Worm (Caenorhabditis elegans): ENCODE results near the gene fbxb-75.

The fbxb-75 gene

ce11 chrIV:4449439-4449838, 8.5 kb upstream of the fbxb-75 start, which contains the start of gene R08C7.12:
TSS of gene R08C7.12 (plus strand) at chrIV:4449739.
- TF ChIP-seq flt-1 (GFP tag; IDR thresholded peaks at IDR 0.05) (no peak), ama-1 (optimal IDR thresholded peaks at IDR 0.05) (no peak), ceh-13 (GFP tag; optimal IDR thresholded peaks at IDR 0.05) (no peak), hnd-1 (tag; optimal IDR thresholded peaks at IDR 0.05) (no peak), scrt-1 (GFP tag; IDR thresholded peaks at IDR 0.05) (no peak), sea-1 (GFP tag; conservative IDR thresholded peaks at IDR 0.05) (no peak), hmbx-1 (tag; optimal IDR thresholded peaks at IDR 0.05) (no peak), ceh-36 (tag; optimal IDR thresholded peaks at IDR 0.05) (no peak), hmg-4 (GFP tag; optimal IDR thresholded peaks at IDR 0.05) (no peak), F13C5.2 (tag; optimal IDR thresholded peaks at IDR 0.05) (no peak), tbx-11 (GFP tag; IDR thresholded peaks at IDR 0.05) (no peak), ets-7 (tag; optimal IDR thresholded peaks at IDR 0.05) (no peak), aly-1 (tag; optimal IDR thresholded peaks at IDR 0.05) (no peak), B0310.2 (tag; optimal IDR thresholded peaks at IDR 0.05) (no peak), tbx-37 (GFP tag; conservative IDR thresholded peaks at IDR 0.05) (no peak), tra-4 (tag; optimal IDR thresholded peaks at IDR 0.05) (no peak), pes-1 (GFP tag; IDR thresholded peaks at IDR 0.05) (no peak)

ce11 chrIV:4448343-4448742, 7.4 kb upstream of the fbxb-75 start:
- TF ChIP-seq ceh-36 (tag; optimal IDR thresholded peaks at IDR 0.05) (no peak), tbx-11 (GFP tag; IDR thresholded peaks at IDR 0.05) (no peak), hmbx-1 (tag; optimal IDR thresholded peaks at IDR 0.05) (no peak), tra-4 (tag; optimal IDR thresholded peaks at IDR 0.05) (no peak), tbx-37 (GFP tag; conservative IDR thresholded peaks at IDR 0.05) (no peak), F13C5.2 (tag; optimal IDR thresholded peaks at IDR 0.05) (no peak), ama-1 (optimal IDR thresholded peaks at IDR 0.05) (no peak), ets-7 (tag; optimal IDR thresholded peaks at IDR 0.05) (no peak), aly-1 (tag; optimal IDR thresholded peaks at IDR 0.05) (no peak), sea-1 (GFP tag; conservative IDR thresholded peaks at IDR 0.05) (no peak), ceh-13 (GFP tag; optimal IDR thresholded peaks at IDR 0.05) (no peak), hmg-4 (GFP tag; optimal IDR thresholded peaks at IDR 0.05) (no peak)

- TF ChIP-seq tbx-37 (GFP tag; conservative IDR thresholded peaks at IDR 0.05) (no peak), hmg-4 (GFP tag; optimal IDR thresholded peaks at IDR 0.05) (no peak), pes-1 (GFP tag; IDR thresholded peaks at IDR 0.05) (0 out of 2 replicates have a peak, but pooled peaks have one; percentile 39), aly-1 (tag; optimal IDR thresholded peaks at IDR 0.05) (no peak), tbx-11 (GFP tag; IDR thresholded peaks at IDR 0.05) (no peak), ceh-36 (tag; optimal IDR thresholded peaks at IDR 0.05) (no peak), sea-1 (GFP tag; conservative IDR thresholded peaks at IDR 0.05) (0 out of 2 replicates have a peak, but pooled peaks have one; percentile 2), ama-1 (optimal IDR thresholded peaks at IDR 0.05) (no peak), hnd-1 (tag; optimal IDR thresholded peaks at IDR 0.05) (no peak), tra-4 (tag; optimal IDR thresholded peaks at IDR 0.05) (no peak), flt-1 (GFP tag; IDR thresholded peaks at IDR 0.05) (no peak), B0310.2 (tag; optimal IDR thresholded peaks at IDR 0.05) (no peak), ets-7 (tag; optimal IDR thresholded peaks at IDR 0.05) (no peak)
These were observed 6.4 kb upstream of the fbxb-75 start for ce11 chrIV:4447367-4447766.

- TF ChIP-seq ceh-13 (GFP tag; optimal IDR thresholded peaks at IDR 0.05), result no peak
- no peak for TF ChIP-seq ceh-36 (tag; optimal IDR thresholded peaks at IDR 0.05)
- no peak for TF ChIP-seq tbx-37 (GFP tag; conservative IDR thresholded peaks at IDR 0.05)
- TF ChIP-seq sea-1 (GFP tag; conservative IDR thresholded peaks at IDR 0.05), result 0 out of 2 replicates have a peak, but pooled peaks have one; percentile 16
- peak; percentile 11 for TF ChIP-seq ama-1 (optimal IDR thresholded peaks at IDR 0.05)
These were observed 6.1 kb upstream of the fbxb-75 start, which contains the start of gene chat-1 for ce11 chrIV:4447284-4447366. TSS of gene chat-1 (plus strand) at chrIV:4447331.

- TF ChIP-seq tra-4 (tag; optimal IDR thresholded peaks at IDR 0.05) (no peak), ama-1 (optimal IDR thresholded peaks at IDR 0.05) (peak; percentile 81)
These were observed 5.9 kb upstream of the fbxb-75 start for ce11 chrIV:4446884-4447283.

- TF ChIP-seq flt-1 (GFP tag; IDR thresholded peaks at IDR 0.05), result peak; percentile 60
- TF ChIP-seq pes-1 (GFP tag; IDR thresholded peaks at IDR 0.05), result peak; percentile 60; the same call in 1 of the 2 replicates
- TF ChIP-seq F13C5.2 (tag; optimal IDR thresholded peaks at IDR 0.05), result peak; percentile 48
- TF ChIP-seq sea-1 (GFP tag; conservative IDR thresholded peaks at IDR 0.05), result 0 out of 2 replicates have a peak, but pooled peaks have one; percentile 20
- TF ChIP-seq hmbx-1 (tag; optimal IDR thresholded peaks at IDR 0.05), result no peak
- no peak for TF ChIP-seq tbx-11 (GFP tag; IDR thresholded peaks at IDR 0.05)
- TF ChIP-seq tbx-37 (GFP tag; conservative IDR thresholded peaks at IDR 0.05), result peak; percentile 43; the same call in 1 of the 2 replicates
These were observed 4.8 kb upstream of the fbxb-75 start, which contains the start of the genes wapl-1 and htz-1 for ce11 chrIV:4445711-4446290. TSS of gene wapl-1 (minus strand) at chrIV:4445740. TSS of gene htz-1 (plus strand) at chrIV:4446216.

ce11 chrIV:4439190-4439589, 1.8 kb downstream of the fbxb-75 start, which contains the start of gene fbxb-74:
TSS of gene fbxb-74 (minus strand) at chrIV:4439290.
- TF ChIP-seq B0310.2 (tag; optimal IDR thresholded peaks at IDR 0.05), result no peak
- no peak for TF ChIP-seq ets-7 (tag; optimal IDR thresholded peaks at IDR 0.05)
- TF ChIP-seq pes-1 (GFP tag; IDR thresholded peaks at IDR 0.05), result no peak
- no peak for TF ChIP-seq F13C5.2 (tag; optimal IDR thresholded peaks at IDR 0.05)
- TF ChIP-seq tra-4 (tag; optimal IDR thresholded peaks at IDR 0.05), result no peak
- TF ChIP-seq tbx-37 (GFP tag; conservative IDR thresholded peaks at IDR 0.05), result no peak
- TF ChIP-seq ceh-13 (GFP tag; optimal IDR thresholded peaks at IDR 0.05), result no peak

- no peak for TF ChIP-seq tbx-11 (GFP tag; IDR thresholded peaks at IDR 0.05)
- no peak for TF ChIP-seq pes-1 (GFP tag; IDR thresholded peaks at IDR 0.05)
- TF ChIP-seq hmg-4 (GFP tag; optimal IDR thresholded peaks at IDR 0.05), result no peak
- no peak for TF ChIP-seq tbx-37 (GFP tag; conservative IDR thresholded peaks at IDR 0.05)
- no peak for TF ChIP-seq hnd-1 (tag; optimal IDR thresholded peaks at IDR 0.05)
- TF ChIP-seq sea-1 (GFP tag; conservative IDR thresholded peaks at IDR 0.05), result no peak
- TF ChIP-seq ceh-13 (GFP tag; optimal IDR thresholded peaks at IDR 0.05), result no peak
- no peak for TF ChIP-seq tra-4 (tag; optimal IDR thresholded peaks at IDR 0.05)
- no peak for TF ChIP-seq ama-1 (optimal IDR thresholded peaks at IDR 0.05)
- TF ChIP-seq ceh-36 (tag; optimal IDR thresholded peaks at IDR 0.05), result no peak
- TF ChIP-seq aly-1 (tag; optimal IDR thresholded peaks at IDR 0.05), result no peak
- TF ChIP-seq scrt-1 (GFP tag; IDR thresholded peaks at IDR 0.05), result no peak
- no peak for TF ChIP-seq ets-7 (tag; optimal IDR thresholded peaks at IDR 0.05)
- no peak for TF ChIP-seq F13C5.2 (tag; optimal IDR thresholded peaks at IDR 0.05)
These were observed 3.2 kb downstream of the fbxb-75 start for ce11 chrIV:4437825-4438224.

All from whole organism, early embryonic.